Fruit fly (Drosophila melanogaster): ENCODE measurements around the gene CG10681.

The CG10681 gene

dm6 chr3L:12514762-12515215 is 13.5 kb downstream of the CG10681 start, which contains the start of the genes sti and tral (continued):
- TF ChIP-seq mam (GFP tag; optimal IDR thresholded peaks at IDR 0.05) (peak; percentile 97), CG32772 (GFP tag; IDR thresholded peaks at IDR 0.05) (peak; percentile 79), D (optimal IDR thresholded peaks at IDR 0.05) (peak; percentile 33), D (GFP tag; optimal IDR thresholded peaks at IDR 0.05) (peak; percentile 64), corto (GFP tag; optimal IDR thresholded peaks at IDR 0.05) (peak; percentile 81), CG11560 (tag; IDR thresholded peaks at IDR 0.05) (peak; percentile 81), CG12659 (GFP tag; optimal IDR thresholded peaks at IDR 0.05) (peak; percentile 92), B-H1 (GFP tag; IDR thresholded peaks at IDR 0.05) (peak; percentile 76), CG8290 (GFP tag; optimal IDR thresholded peaks at IDR 0.05) (peak; percentile 84), CG8290 (tag; optimal IDR thresholded peaks at IDR 0.05) (peak; percentile 54 to 75), CG17385 (GFP tag; optimal IDR thresholded peaks at IDR 0.05) (peak; percentile 80), slp2 (GFP tag; optimal IDR thresholded peaks at IDR 0.05) (peak; percentile 90), Lpt (GFP tag; optimal IDR thresholded peaks at IDR 0.05) (no peak), TFAM (GFP tag; optimal IDR thresholded peaks at IDR 0.05) (no peak), CG32767 (GFP tag; IDR thresholded peaks at IDR 0.05) (peak; percentile 67; the same call in 1 of the 2 replicates), caup (GFP tag; optimal IDR thresholded peaks at IDR 0.05; ENCODE audit: severe bottlenecking) (peak; percentile 87), CG2889 (GFP tag; IDR thresholded peaks at IDR 0.05) (peak; percentile 78), Camta (GFP tag; optimal IDR thresholded peaks at IDR 0.05) (peak; percentile 91), odd (GFP tag; optimal IDR thresholded peaks at IDR 0.05) (peak; percentile 59), CG18262 (tag; optimal IDR thresholded peaks at IDR 0.05) (peak; percentile 79), CG1792 (GFP tag; optimal IDR thresholded peaks at IDR 0.05) (peak; percentile 84), CG16779 (GFP tag; IDR thresholded peaks at IDR 0.05) (0 out of 2 replicates have a peak, but pooled peaks have one; percentile 50), CG12744 (GFP tag; optimal IDR thresholded peaks at IDR 0.05) (peak; percentile 90), CG2129 (GFP tag; IDR thresholded peaks at IDR 0.05; ENCODE audit: partially characterized antibody) (no peak), Rx (GFP tag; IDR thresholded peaks at IDR 0.05) (peak; percentile 79), CG7271 (tag; optimal IDR thresholded peaks at IDR 0.05) (peak; percentile 45), CG34376 (GFP tag; optimal IDR thresholded peaks at IDR 0.05) (peak; percentile 92), ranshi (GFP tag; IDR thresholded peaks at IDR 0.05) (peak; percentile 86), Stat92E (GFP tag; optimal IDR thresholded peaks at IDR 0.05) (peak in 1 of 3 experiments; percentile 2), CG18599 (GFP tag; optimal IDR thresholded peaks at IDR 0.05) (peak; percentile 93), pum (GFP tag; optimal IDR thresholded peaks at IDR 0.05) (peak; percentile 95), fd3F (GFP tag; optimal IDR thresholded peaks at IDR 0.05) (peak; percentile 73), row (GFP tag; IDR thresholded peaks at IDR 0.05) (peak; percentile 88), ewg (GFP tag; optimal IDR thresholded peaks at IDR 0.05) (peak; percentile 81), CG2202 (tag; optimal IDR thresholded peaks at IDR 0.05) (peak; percentile 72), CG17361 (GFP tag; IDR thresholded peaks at IDR 0.05) (peak; percentile 88), gce (GFP tag; IDR thresholded peaks at IDR 0.05) (0 out of 3 replicates have a peak, but pooled peaks have one; percentile 24), Atf3 (GFP tag; optimal IDR thresholded peaks at IDR 0.05) (peak; percentile 90), chinmo (GFP tag; IDR thresholded peaks at IDR 0.05; ENCODE audit: partially characterized antibody) (0 out of 4 replicates have a peak, but pooled peaks have one; percentile 16), CG2116 (GFP tag; optimal IDR thresholded peaks at IDR 0.05) (peak; percentile 100), dpn (GFP tag; optimal IDR thresholded peaks at IDR 0.05) (peak; percentile 93 to 96), ems (GFP tag; optimal IDR thresholded peaks at IDR 0.05) (peak; percentile 91), sc (optimal IDR thresholded peaks at IDR 0.05) (no peak), sc (GFP tag; optimal IDR thresholded peaks at IDR 0.05) (peak; percentile 56), CG10267 (tag; optimal IDR thresholded peaks at IDR 0.05) (peak; percentile 99), CG13894 (tag; optimal IDR thresholded peaks at IDR 0.05) (peak; percentile 88), CG6175 (GFP tag; IDR thresholded peaks at IDR 0.05) (peak; percentile 78), lab (GFP tag; optimal IDR thresholded peaks at IDR 0.05) (peak; percentile 93), run (tag; optimal IDR thresholded peaks at IDR 0.05) (peak; percentile 15), GATAe (GFP tag; conservative IDR thresholded peaks at IDR 0.05) (no peak; the same call in 1 of the 2 replicates), CG10274 (GFP tag; optimal IDR thresholded peaks at IDR 0.05) (peak; percentile 61)
